Worm (Caenorhabditis elegans) whole organism, L2 larva: ENCODE results near the gene F44A6.3.

ENCODE experiments used
- C34F6.9 ChIP-seq: fragments of 150-350 bp; optimal IDR thresholded peaks from 2 replicates; lab custom pipeline; 2014; ENCODE audit warnings: missing biosample characterization, missing genetic modification characterization
- F13H6.1 ChIP-seq: sonication (generic microtip); optimal IDR thresholded peaks from 2 replicates; lab custom pipeline; 2016; ENCODE audit warnings: missing genetic modification characterization, missing compliant biosample characterization
- R02D3.7 ChIP-seq: fragments of 150-350 bp; optimal IDR thresholded peaks from 2 replicates; lab custom pipeline; 2014; ENCODE audit warnings: missing biosample characterization, missing genetic modification characterization
- ZK546.5 ChIP-seq: sonication (generic microtip); optimal IDR thresholded peaks from 2 replicates; lab custom pipeline; 2017; ENCODE audit warnings: missing biosample characterization, missing genetic modification characterization
- alr-1 ChIP-seq: fragments of 150-350 bp; optimal IDR thresholded peaks from 2 replicates; lab custom pipeline; 2014; ENCODE audit warnings: missing biosample characterization, missing genetic modification characterization
- aly-2 ChIP-seq: fragments of 150-350 bp; optimal IDR thresholded peaks from 2 replicates; lab custom pipeline; 2014; ENCODE audit warnings: missing biosample characterization, missing genetic modification characterization
- ama-1 ChIP-seq: fragments of 150-350 bp; optimal IDR thresholded peaks from 2 replicates; lab custom pipeline; 2018; ENCODE audit warnings: inconsistent platforms
- blmp-1 ChIP-seq: sonication (generic microtip); optimal IDR thresholded peaks from 2 replicates; lab custom pipeline; 2017; ENCODE audit warnings: missing genetic modification characterization, mild to moderate bottlenecking, missing compliant biosample characterization, antibody characterized with exemption, moderate library complexity; ENCODE audit not compliant: insufficient read depth
- ceh-16 ChIP-seq: fragments of 150-350 bp; optimal IDR thresholded peaks from 2 replicates; lab custom pipeline; 2014; ENCODE audit warnings: missing biosample characterization, missing genetic modification characterization
- ceh-82 ChIP-seq: fragments of 150-350 bp; optimal IDR thresholded peaks from 2 replicates; lab custom pipeline; 2014; ENCODE audit warnings: missing biosample characterization, missing genetic modification characterization
- crh-2 ChIP-seq: sonication (generic microtip); optimal IDR thresholded peaks from 2 replicates; lab custom pipeline; 2017; ENCODE audit warnings: missing biosample characterization, missing genetic modification characterization
- dmd-4 ChIP-seq: sonication (generic microtip); optimal IDR thresholded peaks from 2 replicates; lab custom pipeline; 2017; ENCODE audit warnings: missing biosample characterization, missing genetic modification characterization
- egl-27 ChIP-seq: sonication (generic microtip); optimal IDR thresholded peaks from 3 replicates; lab custom pipeline; 2017; ENCODE audit warnings: missing biosample characterization, missing genetic modification reagents, missing genetic modification characterization
- elt-3 ChIP-seq: sonication (generic microtip); optimal IDR thresholded peaks from 2 replicates; lab custom pipeline; 2017; ENCODE audit warnings: missing biosample characterization, missing genetic modification characterization
- fos-1 ChIP-seq: fragments of 150-350 bp; optimal IDR thresholded peaks from 2 replicates; lab custom pipeline; 2014; ENCODE audit warnings: missing biosample characterization, missing genetic modification characterization
- lin-13 ChIP-seq: fragments of 150-350 bp; optimal IDR thresholded peaks from 2 replicates; lab custom pipeline; 2014; ENCODE audit warnings: missing biosample characterization, missing genetic modification reagents, missing genetic modification characterization
- lin-39 ChIP-seq: fragments of 150-350 bp; optimal IDR thresholded peaks from 2 replicates; lab custom pipeline; 2014; ENCODE audit warnings: missing biosample characterization, missing genetic modification reagents, missing genetic modification characterization
- lsy-2 ChIP-seq, 2 experiments: fragments of 150-350 bp in 1 of 2; sonication (generic microtip) in 1 of 2; optimal IDR thresholded peaks; 2 replicates each; lab custom pipeline; 2014 to 2017; ENCODE audit warnings: missing biosample characterization in 2 of 2, missing genetic modification characterization in 2 of 2
- mab-5 ChIP-seq: fragments of 150-350 bp; optimal IDR thresholded peaks from 2 replicates; lab custom pipeline; 2014; ENCODE audit warnings: missing biosample characterization, missing genetic modification characterization
- mbf-1 ChIP-seq: sonication (generic microtip); optimal IDR thresholded peaks from 2 replicates; lab custom pipeline; 2017; ENCODE audit warnings: missing biosample characterization, missing genetic modification characterization
- nhr-10 ChIP-seq: sonication (generic microtip); optimal IDR thresholded peaks from 2 replicates; lab custom pipeline; 2017; ENCODE audit warnings: missing biosample characterization, missing genetic modification characterization
- nhr-11 ChIP-seq: fragments of 150-350 bp; optimal IDR thresholded peaks from 2 replicates; lab custom pipeline; 2014; ENCODE audit warnings: missing biosample characterization, missing genetic modification characterization
- nhr-12 ChIP-seq: fragments of 150-350 bp; optimal IDR thresholded peaks from 2 replicates; lab custom pipeline; 2014; ENCODE audit warnings: missing biosample characterization, missing genetic modification characterization
- nhr-129 ChIP-seq: fragments of 150-350 bp; optimal IDR thresholded peaks from 2 replicates; lab custom pipeline; 2014; ENCODE audit warnings: missing biosample characterization, missing genetic modification characterization
- nhr-21 ChIP-seq: fragments of 150-350 bp; optimal IDR thresholded peaks from 2 replicates; lab custom pipeline; 2014; ENCODE audit warnings: missing biosample characterization, missing genetic modification characterization
- nhr-23 ChIP-seq: fragments of 150-350 bp; optimal IDR thresholded peaks from 2 replicates; lab custom pipeline; 2014; ENCODE audit warnings: missing biosample characterization, missing genetic modification reagents, missing genetic modification characterization
- nhr-237 ChIP-seq: fragments of 150-350 bp; optimal IDR thresholded peaks from 2 replicates; lab custom pipeline; 2014; ENCODE audit warnings: missing biosample characterization, missing genetic modification characterization
- nhr-25 ChIP-seq: fragments of 150-350 bp; sonication (generic microtip); optimal IDR thresholded peaks from 3 replicates; lab custom pipeline; 2014; ENCODE audit warnings: missing biosample characterization, missing genetic modification characterization
- nhr-6 ChIP-seq: fragments of 150-350 bp; optimal IDR thresholded peaks from 2 replicates; lab custom pipeline; 2014; ENCODE audit warnings: missing biosample characterization, missing genetic modification characterization
- nhr-77 ChIP-seq: fragments of 150-350 bp; optimal IDR thresholded peaks from 2 replicates; lab custom pipeline; 2014; ENCODE audit warnings: missing biosample characterization, missing genetic modification characterization
- peb-1 ChIP-seq: fragments of 150-350 bp; optimal IDR thresholded peaks from 2 replicates; lab custom pipeline; 2014; ENCODE audit warnings: missing biosample characterization, missing genetic modification characterization
- sem-4 ChIP-seq: fragments of 150-350 bp; optimal IDR thresholded peaks from 2 replicates; lab custom pipeline; 2014; ENCODE audit warnings: missing biosample characterization, missing genetic modification reagents, missing genetic modification characterization
- skn-1 ChIP-seq: sonication (generic microtip); optimal IDR thresholded peaks from 2 replicates; lab custom pipeline; 2017; ENCODE audit warnings: missing biosample characterization, missing genetic modification characterization
- sma-3 ChIP-seq: sonication (generic microtip); optimal IDR thresholded peaks from 2 replicates; lab custom pipeline; 2016; ENCODE audit warnings: missing genetic modification reagents, missing genetic modification characterization, missing compliant biosample characterization
- sma-9 ChIP-seq, 2 experiments: fragments of 150-350 bp in 1 of 2; sonication (generic microtip) in 1 of 2; optimal IDR thresholded peaks; 2 replicates each; lab custom pipeline; 2014 to 2016; ENCODE audit warnings: missing genetic modification characterization in 2 of 2, mild to moderate bottlenecking in 1 of 2, missing biosample characterization in 1 of 2, missing compliant biosample characterization in 1 of 2, missing genetic modification reagents in 1 of 2, moderate library complexity in 1 of 2
- snpc-4 ChIP-seq: fragments of 150-350 bp; optimal IDR thresholded peaks from 2 replicates; lab custom pipeline; 2014; ENCODE audit warnings: missing biosample characterization, missing genetic modification characterization
- unc-39 ChIP-seq: fragments of 150-350 bp; optimal IDR thresholded peaks from 2 replicates; lab custom pipeline; 2014; ENCODE audit warnings: missing biosample characterization, missing genetic modification characterization
- unc-62 ChIP-seq: fragments of 150-350 bp; optimal IDR thresholded peaks from 2 replicates; lab custom pipeline; 2014; ENCODE audit warnings: missing biosample characterization, missing genetic modification reagents, missing genetic modification characterization
- zag-1 ChIP-seq: fragments of 150-350 bp; optimal IDR thresholded peaks from 2 replicates; lab custom pipeline; 2014; ENCODE audit warnings: missing biosample characterization, missing genetic modification characterization
- ztf-1 ChIP-seq: fragments of 200-800 bp; sonication (Bioruptor generic); conservative IDR thresholded peaks from 2 replicates; pipeline ENCODE4 v1.3.6; 2022; ENCODE audit warnings: missing genetic modification characterization, missing compliant biosample characterization
- ztf-11 ChIP-seq: sonication (generic microtip); optimal IDR thresholded peaks from 2 replicates; lab custom pipeline; 2017; ENCODE audit warnings: missing biosample characterization, missing genetic modification characterization
- ztf-4 ChIP-seq: fragments of 150-350 bp; optimal IDR thresholded peaks from 2 replicates; lab custom pipeline; 2014; ENCODE audit warnings: missing biosample characterization, missing genetic modification characterization

Gene F44A6.3

ce11 chrX:10232395-10232794 is 19.8 kb downstream of the F44A6.3 start:
- TF ChIP-seq snpc-4 (tag; lab: Kevin White, UChicago) (no peak), lsy-2 (tag; optimal IDR thresholded peaks at IDR 0.05; lab: Kevin White, UChicago) (no peak), zag-1 (tag; lab: Kevin White, UChicago) (no peak), sma-9 (GFP tag; optimal IDR thresholded peaks at IDR 0.05; lab: Kevin White, UChicago) (no peak), sma-9 (tag; optimal IDR thresholded peaks at IDR 0.05; lab: Kevin White, UChicago) (no peak), alr-1 (tag; lab: Kevin White, UChicago) (no peak), ZK546.5 (tag; lab: Kevin White, UChicago) (no peak), R02D3.7 (no peak), C34F6.9 (tag; lab: Kevin White, UChicago) (no peak)

- TF ChIP-seq sem-4 (tag; lab: Kevin White, UChicago) (peak; percentile 27), ztf-1 (GFP tag; lab: Robert Waterston, UW) (no peak), nhr-6 (no peak), ztf-11 (tag; lab: Kevin White, UChicago) (no peak), nhr-25 (peak; percentile 24), ceh-82 (no peak), skn-1 (tag; lab: Kevin White, UChicago) (no peak), lsy-2 (tag; optimal IDR thresholded peaks at IDR 0.05; lab: Kevin White, UChicago) (no peak), sma-9 (GFP tag; optimal IDR thresholded peaks at IDR 0.05; lab: Kevin White, UChicago) (no peak), sma-9 (tag; optimal IDR thresholded peaks at IDR 0.05; lab: Kevin White, UChicago) (no peak)
- TF ChIP-seq, all 48 proteins: peak for 2
Observed at ce11 chrX:10236844-10237243, 24.3 kb downstream of the F44A6.3 start, which contains the start of gene zipt-13. Gene zipt-13 (minus strand): TSS chrX:10236944.

ce11 chrX:10238146-10238749 is 25.7 kb downstream of the F44A6.3 start:
- TF ChIP-seq sma-9 (GFP tag; optimal IDR thresholded peaks at IDR 0.05; lab: Kevin White, UChicago) (peak; percentile 68), sma-9 (tag; optimal IDR thresholded peaks at IDR 0.05; lab: Kevin White, UChicago) (no peak), nhr-11 (tag; lab: Kevin White, UChicago) (no peak), mbf-1 (tag; lab: Kevin White, UChicago) (no peak), ZK546.5 (tag; lab: Kevin White, UChicago) (no peak), C34F6.9 (tag; lab: Kevin White, UChicago) (peak; percentile 44), nhr-237 (tag; lab: Kevin White, UChicago) (no peak), skn-1 (tag; lab: Kevin White, UChicago) (no peak), aly-2 (no peak), ceh-16 (tag; lab: Kevin White, UChicago) (no peak), egl-27 (tag; lab: Kevin White, UChicago) (no peak), nhr-129 (tag; lab: Kevin White, UChicago) (no peak), nhr-23 (tag; lab: Kevin White, UChicago) (no peak), lsy-2 (tag; optimal IDR thresholded peaks at IDR 0.05; lab: Kevin White, UChicago) (peak in 1 of 2 experiments; percentile 53), nhr-10 (no peak), sma-3 (GFP tag; lab: Kevin White, UChicago) (peak; percentile 19), ama-1 (lab: Kevin White, UChicago) (no peak), nhr-21 (tag; lab: Kevin White, UChicago) (peak; percentile 48), ceh-82 (no peak), crh-2 (peak; percentile 48), mab-5 (tag; lab: Kevin White, UChicago) (no peak), ztf-4 (tag; lab: Kevin White, UChicago) (no peak), fos-1 (tag; lab: Kevin White, UChicago) (peak; percentile 6), blmp-1 (tag; lab: Kevin White, UChicago) (peak; percentile 42), nhr-25 (peak; percentile 80), ztf-1 (GFP tag; lab: Robert Waterston, UW) (no peak), sem-4 (tag; lab: Kevin White, UChicago) (peak; percentile 35), dmd-4 (tag; lab: Kevin White, UChicago) (no peak), peb-1 (tag; lab: Kevin White, UChicago) (no peak), elt-3 (tag; lab: Kevin White, UChicago) (no peak), lin-13 (no peak), zag-1 (tag; lab: Kevin White, UChicago) (no peak), F13H6.1 (peak; percentile 68), alr-1 (tag; lab: Kevin White, UChicago) (no peak), snpc-4 (tag; lab: Kevin White, UChicago) (no peak), unc-39 (no peak), unc-62 (GFP tag; lab: Kevin White, UChicago) (no peak), nhr-12 (tag; lab: Kevin White, UChicago) (no peak), lin-39 (tag; lab: Kevin White, UChicago) (no peak), nhr-77 (tag; lab: Kevin White, UChicago) (no peak), R02D3.7 (no peak)
- TF ChIP-seq, all 48 proteins: peak for 11
